Fruit fly (Drosophila melanogaster) whole organism, embryonic: Measurements from ENCODE around the gene Traf-like.
A peak's percentile ranks its signal among the peaks of the same experiment; 100 is the strongest.

Experiments used
- Aef1 ChIP-seq: fragments of 200-800 bp; sonication (Bioruptor generic); IDR thresholded peaks from 3 replicates; pipeline ENCODE4 v1.3.6; 2022; ENCODE audit warnings: missing biosample characterization, missing genetic modification characterization
- Antp ChIP-seq: fragments of 200-800 bp; sonication (Bioruptor generic); optimal IDR thresholded peaks from 3 replicates; lab custom pipeline; 2016; ENCODE audit warnings: missing biosample characterization, missing genetic modification characterization
- Atf6 ChIP-seq: fragments of 200-800 bp; sonication (Bioruptor generic); IDR thresholded peaks from 2 replicates; pipeline ENCODE4 v1.3.6; 2022; ENCODE audit warnings: missing biosample characterization, missing genetic modification characterization
- BEAF-32 ChIP-seq: fragments of 200-800 bp; sonication (Bioruptor generic); optimal IDR thresholded peaks from 3 replicates; lab custom pipeline; 2017; ENCODE audit warnings: missing biosample characterization, missing genetic modification characterization, mild to moderate bottlenecking, moderate library complexity, missing genetic modification reagents
- Bdp1 ChIP-seq: fragments of 200-800 bp; sonication (Bioruptor generic); optimal IDR thresholded peaks from 3 replicates; lab custom pipeline; 2016; ENCODE audit warnings: missing biosample characterization, missing genetic modification characterization
- CG10366 ChIP-seq: fragments of 200-800 bp; sonication (Bioruptor generic); IDR thresholded peaks from 2 replicates; pipeline ENCODE4 v1.3.6; 2022; ENCODE audit warnings: missing biosample characterization, missing genetic modification characterization
- CG12391 ChIP-seq: fragments of 200-800 bp; sonication (Bioruptor generic); optimal IDR thresholded peaks from 3 replicates; lab custom pipeline; 2018; ENCODE audit warnings: missing biosample characterization, mild to moderate bottlenecking, missing genetic modification characterization, moderate library complexity
- CG13624 ChIP-seq: fragments of 200-800 bp; sonication (Bioruptor generic); optimal IDR thresholded peaks from 2 replicates; lab custom pipeline; 2016; ENCODE audit warnings: missing biosample characterization, missing genetic modification characterization
- CG14667 ChIP-seq: fragments of 200-800 bp; sonication (Bioruptor generic); IDR thresholded peaks from 2 replicates; pipeline ENCODE4 v1.3.6; 2022; ENCODE audit warnings: missing biosample characterization, missing genetic modification characterization
- CG1647 ChIP-seq: fragments of 200-800 bp; sonication (Bioruptor generic); optimal IDR thresholded peaks from 3 replicates; lab custom pipeline; 2016; ENCODE audit warnings: missing biosample characterization, missing genetic modification characterization
- CG2120 ChIP-seq: fragments of 200-800 bp; sonication (Bioruptor generic); optimal IDR thresholded peaks from 3 replicates; lab custom pipeline; 2016; ENCODE audit warnings: missing biosample characterization, missing genetic modification characterization
- CG2202 ChIP-seq: fragments of 200-800 bp; sonication (Bioruptor generic); optimal IDR thresholded peaks from 2 replicates; lab custom pipeline; 2018; ENCODE audit warnings: missing biosample characterization, mild to moderate bottlenecking, missing genetic modification characterization
- CG32772 ChIP-seq: fragments of 200-800 bp; sonication (Bioruptor generic); IDR thresholded peaks from 2 replicates; pipeline ENCODE4 v1.3.6; 2022; ENCODE audit warnings: missing biosample characterization, missing genetic modification characterization
- CG33557 ChIP-seq: fragments of 200-800 bp; sonication (Bioruptor generic); optimal IDR thresholded peaks from 2 replicates; lab custom pipeline; 2019; ENCODE audit warnings: missing biosample characterization, mild to moderate bottlenecking, missing genetic modification characterization, moderate library complexity
- CG4328 ChIP-seq: fragments of 200-800 bp; sonication (Bioruptor generic); optimal IDR thresholded peaks from 3 replicates; lab custom pipeline; 2017; ENCODE audit warnings: missing biosample characterization, missing genetic modification reagents, missing genetic modification characterization
- CG43689 ChIP-seq: fragments of 200-800 bp; sonication (Bioruptor generic); IDR thresholded peaks from 2 replicates; pipeline ENCODE4 v1.3.6; 2022; ENCODE audit warnings: missing biosample characterization, missing genetic modification characterization
- CG4820 ChIP-seq: fragments of 200-800 bp; sonication (Bioruptor generic); optimal IDR thresholded peaks from 3 replicates; lab custom pipeline; 2016; ENCODE audit warnings: missing biosample characterization, missing genetic modification characterization
- CG6689 ChIP-seq: fragments of 200-800 bp; sonication (Bioruptor generic); IDR thresholded peaks from 2 replicates; pipeline ENCODE4 v1.3.6; 2022; ENCODE audit warnings: missing biosample characterization, missing genetic modification characterization
- CG8089 ChIP-seq: fragments of 200-800 bp; sonication (Bioruptor generic); optimal IDR thresholded peaks from 3 replicates; lab custom pipeline; 2016; ENCODE audit warnings: missing biosample characterization, missing genetic modification characterization
- CG8944 ChIP-seq: fragments of 200-800 bp; sonication (Bioruptor generic); optimal IDR thresholded peaks from 3 replicates; lab custom pipeline; 2016; ENCODE audit warnings: missing biosample characterization, missing genetic modification characterization
- CG9817 ChIP-seq: fragments of 200-800 bp; sonication (Bioruptor generic); optimal IDR thresholded peaks from 2 replicates; lab custom pipeline; 2018; ENCODE audit warnings: missing biosample characterization, mild to moderate bottlenecking, missing genetic modification characterization, moderate library complexity
- CG9932 ChIP-seq: fragments of 200-800 bp; sonication (Bioruptor generic); IDR thresholded peaks from 2 replicates; pipeline ENCODE4 v1.3.6; 2022; ENCODE audit warnings: missing biosample characterization, missing genetic modification characterization
- D ChIP-seq, 2 experiments: fragments of 200-800 bp in 1 of 2; fragments of >200 bp in 1 of 2; sonication (Bioruptor generic) in 1 of 2; optimal IDR thresholded peaks; 2 replicates in 1 of 2; 3 replicates in 1 of 2; lab custom pipeline; 2017; ENCODE audit warnings: mild to moderate bottlenecking in 1 of 2, missing biosample characterization in 1 of 2, missing genetic modification characterization in 1 of 2, missing genetic modification reagents in 1 of 2
- Dbx ChIP-seq: fragments of 200-800 bp; sonication (Bioruptor generic); IDR thresholded peaks from 3 replicates; pipeline ENCODE4 v1.3.6; 2022; ENCODE audit warnings: missing biosample characterization, missing genetic modification characterization
- Ets97D ChIP-seq: fragments of 200-800 bp; sonication (Bioruptor generic); optimal IDR thresholded peaks from 3 replicates; lab custom pipeline; 2016; ENCODE audit warnings: missing biosample characterization, missing genetic modification characterization
- H2.0 ChIP-seq: fragments of 200-800 bp; sonication (Bioruptor generic); IDR thresholded peaks from 2 replicates; pipeline ENCODE4 v1.3.6; 2022; ENCODE audit warnings: missing biosample characterization, missing genetic modification characterization
- Hand ChIP-seq: fragments of 200-800 bp; sonication (Bioruptor generic); optimal IDR thresholded peaks from 2 replicates; lab custom pipeline; 2017; ENCODE audit warnings: mild to moderate bottlenecking, missing biosample characterization, missing genetic modification reagents, missing genetic modification characterization
- HmgZ ChIP-seq: fragments of 200-800 bp; sonication (Bioruptor generic); optimal IDR thresholded peaks from 2 replicates; lab custom pipeline; 2018; ENCODE audit warnings: missing biosample characterization, mild to moderate bottlenecking, missing genetic modification characterization
- Jarid2 ChIP-seq: fragments of 200-800 bp; sonication (Bioruptor generic); optimal IDR thresholded peaks from 3 replicates; lab custom pipeline; 2017; ENCODE audit warnings: mild to moderate bottlenecking, missing biosample characterization, missing genetic modification reagents, missing genetic modification characterization
- NC2β ChIP-seq: fragments of 200-800 bp; sonication (Bioruptor generic); optimal IDR thresholded peaks from 2 replicates; lab custom pipeline; 2016; ENCODE audit warnings: missing biosample characterization, missing genetic modification characterization
- NfI ChIP-seq: fragments of 200-800 bp; sonication (Bioruptor generic); optimal IDR thresholded peaks from 3 replicates; lab custom pipeline; 2018; ENCODE audit warnings: missing biosample characterization, mild to moderate bottlenecking, missing genetic modification characterization, moderate library complexity
- ase ChIP-seq: fragments of 200-800 bp; sonication (Bioruptor generic); IDR thresholded peaks from 3 replicates; pipeline ENCODE4 v1.3.6; 2022; ENCODE audit warnings: missing biosample characterization, missing genetic modification characterization
- dm ChIP-seq: fragments of 200-800 bp; sonication (Bioruptor generic); optimal IDR thresholded peaks from 3 replicates; lab custom pipeline; 2016; ENCODE audit warnings: missing biosample characterization, missing genetic modification characterization
- eve ChIP-seq, 2 experiments: fragments of >200 bp; optimal IDR thresholded peaks; 2 replicates each; lab custom pipeline; 2017; ENCODE audit warnings: missing biosample characterization in 2 of 2, missing genetic modification characterization in 2 of 2
- gce ChIP-seq: fragments of 200-800 bp; sonication (Bioruptor generic); IDR thresholded peaks from 3 replicates; pipeline ENCODE4 v1.3.6; 2022; ENCODE audit warnings: missing biosample characterization, missing genetic modification characterization
- gfzf ChIP-seq: fragments of 200-800 bp; sonication (Bioruptor generic); optimal IDR thresholded peaks from 2 replicates; lab custom pipeline; 2016; ENCODE audit warnings: missing biosample characterization, mild to moderate bottlenecking, missing genetic modification characterization, moderate library complexity
- ham ChIP-seq: fragments of 200-800 bp; sonication (Bioruptor generic); IDR thresholded peaks from 2 replicates; pipeline ENCODE4 v1.3.6; 2022; ENCODE audit warnings: missing biosample characterization, missing genetic modification characterization
- hkb ChIP-seq, 2 experiments: fragments of 200-800 bp in 1 of 2; fragments of >200 bp in 1 of 2; sonication (Bioruptor generic) in 1 of 2; IDR thresholded peaks in 1 of 2; optimal IDR thresholded peaks in 1 of 2; 2 replicates each; pipeline versions ENCODE4 v1.3.6 to Lab custom; 2017 to 2022; ENCODE audit warnings: missing biosample characterization in 1 of 2, missing genetic modification characterization in 1 of 2
- nerfin-1 ChIP-seq: fragments of 200-800 bp; sonication (Bioruptor generic); optimal IDR thresholded peaks from 3 replicates; lab custom pipeline; 2019; ENCODE audit warnings: missing biosample characterization, mild to moderate bottlenecking, missing genetic modification characterization, moderate library complexity
- nom ChIP-seq: fragments of 200-800 bp; sonication (Bioruptor generic); optimal IDR thresholded peaks from 2 replicates; lab custom pipeline; 2017; ENCODE audit warnings: missing biosample characterization, missing genetic modification characterization, mild to moderate bottlenecking, moderate library complexity, missing genetic modification reagents
- p53 ChIP-seq: fragments of 200-800 bp; sonication (Bioruptor generic); optimal IDR thresholded peaks from 2 replicates; lab custom pipeline; 2016; ENCODE audit warnings: missing biosample characterization, missing genetic modification characterization
- phol ChIP-seq: fragments of 200-800 bp; sonication (Bioruptor generic); optimal IDR thresholded peaks from 3 replicates; lab custom pipeline; 2018; ENCODE audit warnings: missing biosample characterization, mild to moderate bottlenecking, missing genetic modification characterization, moderate library complexity
- psq ChIP-seq: fragments of 200-800 bp; sonication (Bioruptor generic); optimal IDR thresholded peaks from 2 replicates; lab custom pipeline; 2017; ENCODE audit warnings: missing biosample characterization, missing genetic modification characterization
- pzg ChIP-seq: fragments of 200-800 bp; sonication (Bioruptor generic); optimal IDR thresholded peaks from 3 replicates; lab custom pipeline; 2018; ENCODE audit warnings: missing biosample characterization, mild to moderate bottlenecking, missing genetic modification characterization, moderate library complexity
- sc ChIP-seq, 3 experiments: fragments of >200 bp in 2 of 3; fragments of 200-800 bp in 1 of 3; sonication (Bioruptor generic) in 1 of 3; optimal IDR thresholded peaks; 2 replicates in 2 of 3; 3 replicates in 1 of 3; lab custom pipeline; 2017; ENCODE audit warnings: mild to moderate bottlenecking in 1 of 3, missing biosample characterization in 1 of 3, missing genetic modification characterization in 1 of 3, missing genetic modification reagents in 1 of 3
- sens-2 ChIP-seq: fragments of 200-800 bp; sonication (Bioruptor generic); IDR thresholded peaks from 2 replicates; pipeline ENCODE4 v1.3.6; 2022; ENCODE audit warnings: missing biosample characterization, missing genetic modification characterization
- slbo ChIP-seq: fragments of 200-800 bp; sonication (Bioruptor generic); IDR thresholded peaks from 2 replicates; pipeline ENCODE4 v1.3.6; 2022; ENCODE audit warnings: missing biosample characterization, missing genetic modification characterization
- so ChIP-seq: fragments of 200-800 bp; sonication (Bioruptor generic); IDR thresholded peaks from 3 replicates; pipeline ENCODE4 v1.3.6; 2022; ENCODE audit warnings: missing biosample characterization, missing genetic modification characterization
- toy ChIP-seq: fragments of 200-800 bp; sonication (Bioruptor generic); IDR thresholded peaks from 2 replicates; pipeline ENCODE4 v1.3.6; 2022; ENCODE audit warnings: missing biosample characterization, missing genetic modification characterization
- vfl ChIP-seq: fragments of 200-800 bp; sonication (Bioruptor generic); optimal IDR thresholded peaks from 2 replicates; lab custom pipeline; 2016; ENCODE audit warnings: missing biosample characterization, missing genetic modification characterization

The Traf-like gene

DNA sequence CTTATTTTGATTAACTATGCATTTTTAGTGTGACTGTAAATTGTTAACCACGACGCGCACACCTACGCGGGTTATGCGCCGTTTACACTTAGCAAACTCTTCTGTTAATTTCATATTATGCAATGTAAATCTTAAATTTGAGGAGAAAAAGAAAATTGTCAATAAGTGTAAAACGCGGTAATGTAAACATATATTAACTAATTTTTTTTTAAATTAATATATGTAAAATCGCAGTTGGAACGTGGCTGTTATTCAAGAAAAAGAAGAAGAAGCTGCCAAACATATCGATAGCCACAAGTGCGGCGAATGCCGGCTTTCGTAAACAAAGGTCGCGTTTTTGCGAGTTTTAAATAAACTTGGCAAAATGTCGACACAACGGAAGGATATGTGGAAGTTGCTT lies 23.4 kb upstream of the Traf-like start, which contains the start of the genes TH1 and mei-41 (continued):
- TF ChIP-seq CG2202 (peak; percentile 51), CG4328 (GFP tag; lab: Kevin White, UChicago) (peak; percentile 64), gce (GFP tag; lab: Robert Waterston, UW) (peak; percentile 85; the same call in 2 of the 3 replicates), ham (GFP tag; lab: Robert Waterston, UW) (peak; percentile 47; the same call in 1 of the 2 replicates), CG33557 (GFP tag; lab: Kevin White, UChicago) (peak; percentile 80), CG2120 (peak; percentile 80), hkb (optimal IDR thresholded peaks at IDR 0.05; lab: Kevin White, UChicago) (no peak), hkb (GFP tag; IDR thresholded peaks at IDR 0.05; lab: Robert Waterston, UW) (peak; percentile 94), CG8089 (GFP tag; lab: Kevin White, UChicago) (peak; percentile 39), vfl (GFP tag; lab: Kevin White, UChicago) (peak; percentile 77), CG12391 (tag; lab: Kevin White, UChicago) (peak; percentile 92), dm (GFP tag; lab: Kevin White, UChicago) (peak; percentile 46), Bdp1 (peak; percentile 48), CG8944 (GFP tag; lab: Kevin White, UChicago) (peak; percentile 7), toy (GFP tag; lab: Robert Waterston, UW) (peak; percentile 85), CG4820 (GFP tag; lab: Kevin White, UChicago) (peak; percentile 82), Hand (GFP tag; lab: Kevin White, UChicago) (peak; percentile 14), CG9817 (tag; lab: Kevin White, UChicago) (peak; percentile 93), D (optimal IDR thresholded peaks at IDR 0.05; lab: Kevin White, UChicago) (no peak), D (GFP tag; optimal IDR thresholded peaks at IDR 0.05; lab: Kevin White, UChicago) (peak; percentile 80), CG43689 (GFP tag; lab: Robert Waterston, UW) (peak; percentile 78), CG1647 (GFP tag; lab: Kevin White, UChicago) (peak; percentile 23), Aef1 (GFP tag; lab: Robert Waterston, UW) (peak; percentile 96), Dbx (GFP tag; lab: Robert Waterston, UW) (peak; percentile 95), CG10366 (GFP tag; lab: Robert Waterston, UW) (peak; percentile 91), slbo (peak; percentile 97), sens-2 (GFP tag; lab: Robert Waterston, UW) (peak; percentile 84), ase (peak; percentile 93), BEAF-32 (peak; percentile 63), CG9932 (GFP tag; lab: Robert Waterston, UW) (peak; percentile 94), psq (GFP tag; lab: Kevin White, UChicago) (no peak), Antp (GFP tag; lab: Kevin White, UChicago) (peak; percentile 26), gfzf (GFP tag; lab: Kevin White, UChicago) (peak; percentile 56), HmgZ (peak; percentile 79), sc (optimal IDR thresholded peaks at IDR 0.05; lab: Kevin White, UChicago) (no peak), sc (GFP tag; optimal IDR thresholded peaks at IDR 0.05; lab: Kevin White, UChicago) (peak; percentile 74), nerfin-1 (tag; lab: Kevin White, UChicago) (peak; percentile 87), p53 (GFP tag; lab: Kevin White, UChicago) (no peak), NfI (peak; percentile 85), Atf6 (GFP tag; lab: Robert Waterston, UW) (peak; percentile 93), H2.0 (GFP tag; lab: Robert Waterston, UW) (peak; percentile 94), CG6689 (peak; percentile 97), CG14667 (GFP tag; lab: Robert Waterston, UW) (peak; percentile 95), CG13624 (no peak), eve (GFP tag; optimal IDR thresholded peaks at IDR 0.05; lab: Kevin White, UChicago) (no peak), NC2β (peak; percentile 27), nom (GFP tag; lab: Kevin White, UChicago) (no peak), Jarid2 (GFP tag; lab: Kevin White, UChicago) (no peak), CG32772 (GFP tag; lab: Robert Waterston, UW) (peak; percentile 96), Ets97D (GFP tag; lab: Kevin White, UChicago) (peak; percentile 49), so (GFP tag; lab: Robert Waterston, UW) (peak; percentile 82), pzg (GFP tag; lab: Kevin White, UChicago) (peak; percentile 46), phol (peak; percentile 95)
